Worm (Caenorhabditis elegans): ENCODE data around the gene sdz-38.

The sdz-38 gene

ce11 chrII:9981760-9982159, at the start of gene sdz-38:
sdz-38 (minus strand) TSS chrII:9981860.
- TF ChIP-seq tab-1 (GFP tag; IDR thresholded peaks at IDR 0.05) (no peak), klf-2 (GFP tag; conservative IDR thresholded peaks at IDR 0.05) (no peak), cog-1 (tag; optimal IDR thresholded peaks at IDR 0.05) (no peak), ref-1 (GFP tag; conservative IDR thresholded peaks at IDR 0.05) (no peak), flt-1 (GFP tag; IDR thresholded peaks at IDR 0.05) (no peak), T22C8.4 (GFP tag; IDR thresholded peaks at IDR 0.05) (no peak), ztf-23 (GFP tag; IDR thresholded peaks at IDR 0.05) (no peak), med-1 (GFP tag; optimal IDR thresholded peaks at IDR 0.05; ENCODE audit: insufficient read depth) (no peak), ztf-29 (GFP tag; IDR thresholded peaks at IDR 0.05) (no peak)

- TF ChIP-seq med-1 (GFP tag; optimal IDR thresholded peaks at IDR 0.05; ENCODE audit: insufficient read depth) (no peak), ref-1 (GFP tag; conservative IDR thresholded peaks at IDR 0.05) (no peak), cog-1 (tag; optimal IDR thresholded peaks at IDR 0.05) (no peak), ztf-29 (GFP tag; IDR thresholded peaks at IDR 0.05) (no peak), klf-2 (GFP tag; conservative IDR thresholded peaks at IDR 0.05) (no peak), flt-1 (GFP tag; IDR thresholded peaks at IDR 0.05) (no peak), tab-1 (GFP tag; IDR thresholded peaks at IDR 0.05) (no peak), T22C8.4 (GFP tag; IDR thresholded peaks at IDR 0.05) (no peak), ztf-23 (GFP tag; IDR thresholded peaks at IDR 0.05) (no peak)
Measured at ce11 chrII:10029890-10030289, 48.2 kb upstream of the sdz-38 start, which contains the start of gene ttc-36. ttc-36 (plus strand) TSS chrII:10030190.

- TF ChIP-seq flt-1 (GFP tag; IDR thresholded peaks at IDR 0.05) (no peak), ref-1 (GFP tag; conservative IDR thresholded peaks at IDR 0.05) (no peak), T22C8.4 (GFP tag; IDR thresholded peaks at IDR 0.05) (no peak), klf-2 (GFP tag; conservative IDR thresholded peaks at IDR 0.05) (no peak), tab-1 (GFP tag; IDR thresholded peaks at IDR 0.05) (no peak), med-1 (GFP tag; optimal IDR thresholded peaks at IDR 0.05; ENCODE audit: insufficient read depth) (no peak), ztf-23 (GFP tag; IDR thresholded peaks at IDR 0.05) (no peak)
Measured at ce11 chrII:10029044-10029443, 47.4 kb upstream of the sdz-38 start.

- TF ChIP-seq med-1 (GFP tag; optimal IDR thresholded peaks at IDR 0.05; ENCODE audit: insufficient read depth): no peak
- no peak for TF ChIP-seq flt-1 (GFP tag; IDR thresholded peaks at IDR 0.05)
- no peak for TF ChIP-seq ztf-29 (GFP tag; IDR thresholded peaks at IDR 0.05)
- TF ChIP-seq cog-1 (tag; optimal IDR thresholded peaks at IDR 0.05): no peak
Measured at ce11 chrII:10028195-10028594, 46.5 kb upstream of the sdz-38 start, which contains the start of gene F52H3.6. F52H3.6 (minus strand) TSS chrII:10028422.

ce11 chrII:10025059-10025458, 43.4 kb upstream of the sdz-38 start:
- TF ChIP-seq med-1 (GFP tag; optimal IDR thresholded peaks at IDR 0.05; ENCODE audit: insufficient read depth) (no peak), ztf-23 (GFP tag; IDR thresholded peaks at IDR 0.05) (no peak), ztf-29 (GFP tag; IDR thresholded peaks at IDR 0.05) (no peak), T22C8.4 (GFP tag; IDR thresholded peaks at IDR 0.05) (no peak)

- TF ChIP-seq klf-2 (GFP tag; conservative IDR thresholded peaks at IDR 0.05) (no peak), ztf-29 (GFP tag; IDR thresholded peaks at IDR 0.05) (no peak), med-1 (GFP tag; optimal IDR thresholded peaks at IDR 0.05; ENCODE audit: insufficient read depth) (no peak), flt-1 (GFP tag; IDR thresholded peaks at IDR 0.05) (no peak), cog-1 (tag; optimal IDR thresholded peaks at IDR 0.05) (no peak), ztf-23 (GFP tag; IDR thresholded peaks at IDR 0.05) (no peak), tab-1 (GFP tag; IDR thresholded peaks at IDR 0.05) (no peak), T22C8.4 (GFP tag; IDR thresholded peaks at IDR 0.05) (no peak), ref-1 (GFP tag; conservative IDR thresholded peaks at IDR 0.05) (no peak)
Measured at ce11 chrII:10021749-10022148, 40.1 kb upstream of the sdz-38 start.

ce11 chrII:10019669-10020068, 38.0 kb upstream of the sdz-38 start:
- TF ChIP-seq cog-1 (tag; optimal IDR thresholded peaks at IDR 0.05): no peak
- TF ChIP-seq klf-2 (GFP tag; conservative IDR thresholded peaks at IDR 0.05): no peak
- no peak for TF ChIP-seq flt-1 (GFP tag; IDR thresholded peaks at IDR 0.05)
- TF ChIP-seq ztf-23 (GFP tag; IDR thresholded peaks at IDR 0.05): no peak
- no peak for TF ChIP-seq ref-1 (GFP tag; conservative IDR thresholded peaks at IDR 0.05)
- TF ChIP-seq med-1 (GFP tag; optimal IDR thresholded peaks at IDR 0.05; ENCODE audit: insufficient read depth): no peak

- no peak for TF ChIP-seq T22C8.4 (GFP tag; IDR thresholded peaks at IDR 0.05)
- TF ChIP-seq cog-1 (tag; optimal IDR thresholded peaks at IDR 0.05): no peak
- no peak for TF ChIP-seq tab-1 (GFP tag; IDR thresholded peaks at IDR 0.05)
- no peak for TF ChIP-seq ztf-29 (GFP tag; IDR thresholded peaks at IDR 0.05)
- no peak for TF ChIP-seq med-1 (GFP tag; optimal IDR thresholded peaks at IDR 0.05; ENCODE audit: insufficient read depth)
- TF ChIP-seq ref-1 (GFP tag; conservative IDR thresholded peaks at IDR 0.05): no peak
- TF ChIP-seq flt-1 (GFP tag; IDR thresholded peaks at IDR 0.05): no peak
- TF ChIP-seq ztf-23 (GFP tag; IDR thresholded peaks at IDR 0.05): no peak
- no peak for TF ChIP-seq klf-2 (GFP tag; conservative IDR thresholded peaks at IDR 0.05)
Measured at ce11 chrII:10017528-10017927, 35.9 kb upstream of the sdz-38 start.

- TF ChIP-seq klf-2 (GFP tag; conservative IDR thresholded peaks at IDR 0.05) (no peak), cog-1 (tag; optimal IDR thresholded peaks at IDR 0.05) (no peak), ztf-23 (GFP tag; IDR thresholded peaks at IDR 0.05) (no peak), ztf-29 (GFP tag; IDR thresholded peaks at IDR 0.05) (no peak), med-1 (GFP tag; optimal IDR thresholded peaks at IDR 0.05; ENCODE audit: insufficient read depth) (no peak), ref-1 (GFP tag; conservative IDR thresholded peaks at IDR 0.05) (no peak), tab-1 (GFP tag; IDR thresholded peaks at IDR 0.05) (no peak), flt-1 (GFP tag; IDR thresholded peaks at IDR 0.05) (no peak)
Measured at ce11 chrII:10016013-10016412, 34.4 kb upstream of the sdz-38 start, which contains the start of gene lec-2. lec-2 (minus strand) TSS chrII:10016183.

ce11 chrII:10014384-10014783, 32.7 kb upstream of the sdz-38 start:
- TF ChIP-seq ref-1 (GFP tag; conservative IDR thresholded peaks at IDR 0.05) (no peak), ztf-23 (GFP tag; IDR thresholded peaks at IDR 0.05) (no peak), ztf-29 (GFP tag; IDR thresholded peaks at IDR 0.05) (no peak), tab-1 (GFP tag; IDR thresholded peaks at IDR 0.05) (no peak), flt-1 (GFP tag; IDR thresholded peaks at IDR 0.05) (no peak), T22C8.4 (GFP tag; IDR thresholded peaks at IDR 0.05) (no peak), cog-1 (tag; optimal IDR thresholded peaks at IDR 0.05) (no peak), klf-2 (GFP tag; conservative IDR thresholded peaks at IDR 0.05) (no peak), med-1 (GFP tag; optimal IDR thresholded peaks at IDR 0.05; ENCODE audit: insufficient read depth) (no peak)
